Worm (Caenorhabditis elegans) whole organism, L1 larva: ENCODE data around the gene nhr-223.

Source experiments
- jun-1 ChIP-seq: fragments of 150-350 bp; optimal IDR thresholded peaks from 2 replicates; lab custom pipeline; 2014; ENCODE audit warnings: missing biosample characterization, missing genetic modification reagents, missing genetic modification characterization
- mdl-1 ChIP-seq, 2 experiments: fragments of 150-350 bp; optimal IDR thresholded peaks; 2 replicates each; lab custom pipeline; 2014 to 2017; ENCODE audit warnings: missing biosample characterization in 2 of 2, missing genetic modification characterization in 2 of 2, inconsistent platforms in 1 of 2
- nhr-11 ChIP-seq: fragments of 150-350 bp; optimal IDR thresholded peaks from 2 replicates; lab custom pipeline; 2014; ENCODE audit warnings: missing biosample characterization, missing genetic modification characterization
- nhr-237 ChIP-seq: fragments of 150-350 bp; optimal IDR thresholded peaks from 2 replicates; lab custom pipeline; 2014; ENCODE audit warnings: missing biosample characterization, missing genetic modification characterization
- rnt-1 ChIP-seq: sonication (generic microtip); optimal IDR thresholded peaks from 2 replicates; lab custom pipeline; 2016; ENCODE audit warnings: mild to moderate bottlenecking, missing genetic modification characterization, moderate library complexity, missing compliant biosample characterization
- unc-130 ChIP-seq: fragments of 150-350 bp; optimal IDR thresholded peaks from 2 replicates; lab custom pipeline; 2017; ENCODE audit warnings: missing biosample characterization, missing genetic modification characterization, inconsistent platforms

ce11 chrV:15826110-15826509, 29.9 kb downstream of the nhr-223 start, which contains the start of gene srbc-51:
- TF ChIP-seq unc-130 (tag; lab: Kevin White, UChicago) (no peak), rnt-1 (tag; lab: Kevin White, UChicago) (no peak), nhr-11 (tag; lab: Kevin White, UChicago) (no peak), mdl-1 (tag; optimal IDR thresholded peaks at IDR 0.05; lab: Kevin White, UChicago) (no peak), jun-1 (tag; lab: Kevin White, UChicago) (no peak), nhr-237 (no peak)
